Worm (Caenorhabditis elegans) whole organism, L4 larva: Measurements from ENCODE around the gene F48F7.3.

Experiments
- F26F4.8 ChIP-seq: fragments of 200-800 bp; sonication (Bioruptor generic); conservative IDR thresholded peaks from 2 replicates; pipeline ENCODE4 v1.3.6; 2022; ENCODE audit warnings: missing genetic modification characterization, missing compliant biosample characterization
- ZK546.5 ChIP-seq, 2 experiments: sonication (generic microtip); optimal IDR thresholded peaks; 2 replicates each; lab custom pipeline; 2017; ENCODE audit warnings: missing biosample characterization in 2 of 2, missing genetic modification characterization in 2 of 2
- aha-1 ChIP-seq: fragments of 150-350 bp; peaks from one replicate; lab custom pipeline; 2014; ENCODE audit warnings: missing biosample characterization, missing genetic modification characterization
- ceh-20 ChIP-seq: fragments of 200-800 bp; sonication (Bioruptor generic); IDR thresholded peaks from 2 replicates; pipeline ENCODE4 v1.3.6; 2022; ENCODE audit warnings: missing genetic modification reagents, missing genetic modification characterization, missing compliant biosample characterization
- ceh-32 ChIP-seq: sonication (generic microtip); optimal IDR thresholded peaks from 2 replicates; lab custom pipeline; 2016; ENCODE audit warnings: mild to moderate bottlenecking, missing genetic modification characterization, missing compliant biosample characterization; ENCODE audit not compliant: poor library complexity
- daf-16 ChIP-seq, 3 experiments: sonication (generic microtip); optimal IDR thresholded peaks; 2 replicates each; lab custom pipeline; 2016 to 2017; ENCODE audit warnings: missing genetic modification characterization in 3 of 3, missing genetic modification reagents in 3 of 3, mild to moderate bottlenecking in 2 of 3, missing compliant biosample characterization in 2 of 3, missing biosample characterization in 1 of 3, moderate library complexity in 1 of 3
- dmd-6 ChIP-seq: fragments of 200-800 bp; sonication (Bioruptor generic); IDR thresholded peaks from 2 replicates; pipeline ENCODE4 v1.3.6; 2022; ENCODE audit warnings: missing genetic modification reagents, missing genetic modification characterization, missing compliant biosample characterization
- dmd-8 ChIP-seq: fragments of 200-800 bp; sonication (Bioruptor generic); IDR thresholded peaks from 2 replicates; pipeline ENCODE4 v1.3.6; 2022; ENCODE audit warnings: missing genetic modification characterization, missing compliant biosample characterization
- dmd-9 ChIP-seq: fragments of 200-800 bp; sonication (Bioruptor generic); IDR thresholded peaks from 2 replicates; pipeline ENCODE4 v1.3.6; 2022; ENCODE audit warnings: missing genetic modification reagents, missing genetic modification characterization, missing compliant biosample characterization
- dve-1 ChIP-seq: sonication (generic microtip); optimal IDR thresholded peaks from 2 replicates; lab custom pipeline; 2017; ENCODE audit warnings: antibody characterized with exemption, mild to moderate bottlenecking, missing genetic modification characterization, missing compliant biosample characterization; ENCODE audit not compliant: insufficient read depth
- egl-43 ChIP-seq: fragments of 200-800 bp; sonication (Bioruptor generic); IDR thresholded peaks from 2 replicates; pipeline ENCODE4 v1.3.6; 2022; ENCODE audit warnings: missing genetic modification reagents, missing genetic modification characterization, missing compliant biosample characterization
- fos-1 ChIP-seq: fragments of 150-350 bp; optimal IDR thresholded peaks from 2 replicates; lab custom pipeline; 2014; ENCODE audit warnings: missing biosample characterization, missing genetic modification characterization
- gei-8 ChIP-seq: fragments of 200-800 bp; sonication (Bioruptor generic); optimal IDR thresholded peaks from 2 replicates; lab custom pipeline; 2018; ENCODE audit warnings: mild to moderate bottlenecking, missing genetic modification characterization, missing compliant biosample characterization
- hif-1 ChIP-seq, 2 experiments: sonication (generic microtip); optimal IDR thresholded peaks; 2 replicates each; lab custom pipeline; 2016 to 2017; ENCODE audit warnings: missing compliant biosample characterization in 2 of 2, missing genetic modification characterization in 2 of 2, missing genetic modification reagents in 2 of 2, missing genotype in 2 of 2, mild to moderate bottlenecking in 1 of 2
- hlh-11 ChIP-seq: fragments of 200-800 bp; sonication (Bioruptor generic); optimal IDR thresholded peaks from 2 replicates; lab custom pipeline; 2018; ENCODE audit warnings: mild to moderate bottlenecking, missing genetic modification characterization, missing compliant biosample characterization
- hlh-30 ChIP-seq: sonication (generic microtip); optimal IDR thresholded peaks from 2 replicates; lab custom pipeline; 2017; ENCODE audit warnings: antibody characterized with exemption, mild to moderate bottlenecking, missing genetic modification characterization, missing compliant biosample characterization; ENCODE audit not compliant: insufficient read depth
- hmg-1.1 ChIP-seq: fragments of 200-800 bp; sonication (Bioruptor generic); IDR thresholded peaks from 2 replicates; pipeline ENCODE4 v1.3.6; 2022; ENCODE audit warnings: missing genetic modification reagents, missing genetic modification characterization, missing compliant biosample characterization
- lin-1 ChIP-seq: fragments of 200-800 bp; sonication (Bioruptor generic); IDR thresholded peaks from 2 replicates; pipeline ENCODE4 v1.3.6; 2022; ENCODE audit warnings: missing genetic modification reagents, missing genetic modification characterization, missing compliant biosample characterization
- lsy-2 ChIP-seq, 2 experiments: fragments of 150-350 bp in 1 of 2; sonication (generic microtip) in 1 of 2; optimal IDR thresholded peaks; 2 replicates each; lab custom pipeline; 2014 to 2017; ENCODE audit warnings: missing biosample characterization in 2 of 2, missing genetic modification characterization in 2 of 2
- mdl-1 ChIP-seq, 2 experiments: fragments of 150-350 bp in 1 of 2; sonication (generic microtip) in 1 of 2; optimal IDR thresholded peaks; 2 replicates each; lab custom pipeline; 2014 to 2017; ENCODE audit warnings: missing biosample characterization in 2 of 2, missing genetic modification characterization in 2 of 2
- mdt-29 ChIP-seq: fragments of 200-800 bp; sonication (Bioruptor generic); IDR thresholded peaks from 2 replicates; pipeline ENCODE4 v1.3.6; 2022; ENCODE audit warnings: missing genetic modification reagents, missing genetic modification characterization, missing compliant biosample characterization
- mep-1 ChIP-seq: fragments of 150-350 bp; sonication (generic microtip); optimal IDR thresholded peaks from 3 replicates; lab custom pipeline; 2014; ENCODE audit warnings: missing biosample characterization, missing genetic modification characterization
- mes-2 ChIP-seq: sonication (generic microtip); optimal IDR thresholded peaks from 2 replicates; lab custom pipeline; 2016; ENCODE audit warnings: missing genotype, mild to moderate bottlenecking, missing genetic modification characterization, missing compliant biosample characterization; ENCODE audit not compliant: poor library complexity, severe bottlenecking
- mxl-3 ChIP-seq: fragments of 200-800 bp; sonication (Bioruptor generic); optimal IDR thresholded peaks from 2 replicates; lab custom pipeline; 2018; ENCODE audit warnings: mild to moderate bottlenecking, missing genetic modification characterization, missing compliant biosample characterization
- nhr-102 ChIP-seq: sonication (generic microtip); optimal IDR thresholded peaks from 2 replicates; lab custom pipeline; 2016; ENCODE audit warnings: mild to moderate bottlenecking, missing genetic modification characterization, moderate library complexity, missing compliant biosample characterization
- nhr-11 ChIP-seq: fragments of 150-350 bp; optimal IDR thresholded peaks from 2 replicates; lab custom pipeline; 2014; ENCODE audit warnings: missing biosample characterization, missing genetic modification characterization
- nhr-237 ChIP-seq: sonication (generic microtip); optimal IDR thresholded peaks from 2 replicates; lab custom pipeline; 2017; ENCODE audit warnings: missing biosample characterization, missing genetic modification characterization
- nhr-25 ChIP-seq: sonication (generic microtip); optimal IDR thresholded peaks from 2 replicates; lab custom pipeline; 2017; ENCODE audit warnings: missing genetic modification characterization, mild to moderate bottlenecking, missing compliant biosample characterization, antibody characterized with exemption, moderate library complexity, borderline replicate concordance; ENCODE audit not compliant: insufficient read depth
- nhr-28 ChIP-seq: fragments of 150-350 bp; optimal IDR thresholded peaks from 2 replicates; lab custom pipeline; 2014; ENCODE audit warnings: missing biosample characterization, missing genetic modification characterization
- nhr-48 ChIP-seq: sonication (generic microtip); optimal IDR thresholded peaks from 2 replicates; lab custom pipeline; 2016; ENCODE audit warnings: mild to moderate bottlenecking, missing genetic modification characterization, missing compliant biosample characterization
- nhr-6 ChIP-seq: fragments of 150-350 bp; optimal IDR thresholded peaks from 2 replicates; lab custom pipeline; 2014; ENCODE audit warnings: missing biosample characterization, missing genetic modification characterization
- nhr-77 ChIP-seq: fragments of 150-350 bp; optimal IDR thresholded peaks from 2 replicates; lab custom pipeline; 2014; ENCODE audit warnings: missing biosample characterization, missing genetic modification characterization
- pha-4 ChIP-seq, 2 experiments: fragments of 150-350 bp in 1 of 2; fragments of 200-800 bp in 1 of 2; sonication (Bioruptor generic) in 1 of 2; IDR thresholded peaks in 1 of 2; optimal IDR thresholded peaks in 1 of 2; 2 replicates each; pipeline versions ENCODE4 v1.3.6 to Lab custom; 2014 to 2022; ENCODE audit warnings: missing genetic modification characterization in 2 of 2, missing genetic modification reagents in 2 of 2, missing biosample characterization in 1 of 2, missing compliant biosample characterization in 1 of 2
- php-3 ChIP-seq: fragments of 200-800 bp; sonication (Bioruptor generic); IDR thresholded peaks from 2 replicates; pipeline ENCODE4 v1.3.6; 2022; ENCODE audit warnings: missing genetic modification reagents, missing genetic modification characterization, missing compliant biosample characterization
- pqm-1 ChIP-seq: sonication (generic microtip); optimal IDR thresholded peaks from 2 replicates; lab custom pipeline; 2017; ENCODE audit warnings: missing biosample characterization, missing genetic modification characterization
- rbr-2 ChIP-seq: sonication (generic microtip); optimal IDR thresholded peaks from 2 replicates; lab custom pipeline; 2016; ENCODE audit warnings: missing genotype, missing genetic modification characterization, missing compliant biosample characterization
- spr-3 ChIP-seq: fragments of 200-800 bp; sonication (Bioruptor generic); optimal IDR thresholded peaks from 2 replicates; lab custom pipeline; 2018; ENCODE audit warnings: mild to moderate bottlenecking, missing genetic modification characterization, missing compliant biosample characterization
- tag-97 ChIP-seq: fragments of 200-800 bp; sonication (Bioruptor generic); IDR thresholded peaks from 2 replicates; pipeline ENCODE4 v1.3.6; 2022; ENCODE audit warnings: missing genetic modification characterization, missing compliant biosample characterization
- tra-1 ChIP-seq: fragments of 200-800 bp; sonication (Bioruptor generic); IDR thresholded peaks from 2 replicates; pipeline ENCODE4 v1.3.6; 2022; ENCODE audit warnings: missing genetic modification reagents, missing genetic modification characterization, missing compliant biosample characterization
- unc-39 ChIP-seq: sonication (generic microtip); optimal IDR thresholded peaks from 2 replicates; lab custom pipeline; 2017; ENCODE audit warnings: missing biosample characterization, missing genetic modification characterization
- unc-62 ChIP-seq, 3 experiments: fragments of 150-350 bp in 1 of 3; sonication (generic microtip); optimal IDR thresholded peaks in 2 of 3; peaks in 1 of 3; 1 replicate in 1 of 3; 2 replicates in 2 of 3; lab custom pipeline; 2014 to 2017; ENCODE audit warnings: missing biosample characterization in 3 of 3, missing genetic modification characterization in 3 of 3, missing genetic modification reagents in 3 of 3, missing genotype in 1 of 3
- zfp-2 ChIP-seq: sonication (generic microtip); optimal IDR thresholded peaks from 2 replicates; lab custom pipeline; 2016; ENCODE audit warnings: mild to moderate bottlenecking, missing genetic modification characterization, missing compliant biosample characterization
- ztf-11 ChIP-seq: fragments of 150-350 bp; optimal IDR thresholded peaks from 2 replicates; lab custom pipeline; 2014; ENCODE audit warnings: missing biosample characterization, missing genetic modification characterization

F48F7.3 gene

ce11 chrX:14001494-14001974 is 38.2 kb downstream of the F48F7.3 start, which contains the start of gene cytb-5.1:
Gene cytb-5.1, plus strand, starts transcription at chrX:14001924.
- TF ChIP-seq lin-1 (GFP tag; lab: Robert Waterston, UW) (no peak), zfp-2 (tag; lab: Kevin White, UChicago) (no peak), spr-3 (no peak), nhr-11 (tag; lab: Kevin White, UChicago) (peak; percentile 15), hmg-1.1 (GFP tag; lab: Robert Waterston, UW) (peak; percentile 54; the same call in 1 of the 2 replicates), F26F4.8 (GFP tag; lab: Robert Waterston, UW) (no peak), fos-1 (tag; lab: Kevin White, UChicago) (no peak), nhr-28 (peak; percentile 94), dmd-8 (no peak), tra-1 (no peak), nhr-237 (no peak), egl-43 (GFP tag; lab: Robert Waterston, UW) (no peak), ztf-11 (no peak), mes-2 (tag; lab: Kevin White, UChicago) (peak; percentile 30), unc-62 (GFP tag; optimal IDR thresholded peaks at IDR 0.05 in 1 of 2; lab: Kevin White, UChicago) (peak in 1 of 2 experiments; percentile 70), unc-62 (tag; optimal IDR thresholded peaks at IDR 0.05; lab: Kevin White, UChicago) (no peak), rbr-2 (peak; percentile 16), unc-39 (no peak), nhr-25 (tag; lab: Kevin White, UChicago) (peak; percentile 4), dmd-6 (peak; percentile 58), ceh-32 (tag; lab: Kevin White, UChicago) (no peak), nhr-102 (tag; lab: Kevin White, UChicago) (peak; percentile 84), mxl-3 (GFP tag; lab: Kevin White, UChicago) (peak; percentile 18), dmd-9 (GFP tag; lab: Robert Waterston, UW) (no peak), lsy-2 (tag; optimal IDR thresholded peaks at IDR 0.05; lab: Kevin White, UChicago) (peak; percentile 5 to 58), mdl-1 (tag; optimal IDR thresholded peaks at IDR 0.05; lab: Kevin White, UChicago) (peak in 1 of 2 experiments; percentile 75), ZK546.5 (tag; optimal IDR thresholded peaks at IDR 0.05; lab: Kevin White, UChicago) (no peak), tag-97 (no peak), aha-1 (peak; percentile 39), nhr-77 (tag; lab: Kevin White, UChicago) (peak; percentile 36), dve-1 (tag; lab: Kevin White, UChicago) (peak; percentile 68), php-3 (GFP tag; lab: Robert Waterston, UW) (0 out of 2 replicates have a peak, but pooled peaks have one; percentile 18), pqm-1 (tag; lab: Kevin White, UChicago) (peak; percentile 69), mdt-29 (GFP tag; lab: Robert Waterston, UW) (no peak), nhr-48 (tag; lab: Kevin White, UChicago) (peak; percentile 34), hif-1 (tag; optimal IDR thresholded peaks at IDR 0.05; lab: Kevin White, UChicago) (peak in 1 of 2 experiments; percentile 2), mep-1 (tag; lab: Kevin White, UChicago) (peak; percentile 67), hlh-11 (tag; lab: Kevin White, UChicago) (peak; percentile 80), daf-16 (GFP tag; optimal IDR thresholded peaks at IDR 0.05; lab: Kevin White, UChicago) (peak in 1 of 2 experiments; percentile 7), daf-16 (tag; optimal IDR thresholded peaks at IDR 0.05; lab: Kevin White, UChicago) (peak; percentile 86), nhr-6 (tag; lab: Kevin White, UChicago) (peak; percentile 67), ceh-20 (GFP tag; lab: Robert Waterston, UW) (no peak), hlh-30 (peak; percentile 71), gei-8 (GFP tag; lab: Kevin White, UChicago) (no peak), pha-4 (GFP tag; IDR thresholded peaks at IDR 0.05; lab: Robert Waterston, UW) (peak; percentile 39; the same call in 1 of the 2 replicates), pha-4 (tag; optimal IDR thresholded peaks at IDR 0.05; lab: Kevin White, UChicago) (peak; percentile 58)
